Fruit fly (Drosophila melanogaster) whole organism, prepupa: ENCODE data around the gene Prosbeta4R2.

Experiments
- Eip75B ChIP-seq: fragments of 200-800 bp; sonication (Bioruptor generic); optimal IDR thresholded peaks from 3 replicates; lab custom pipeline; 2016; ENCODE audit warnings: missing biosample characterization, missing genetic modification characterization
- fkh ChIP-seq: fragments of 200-800 bp; sonication (Bioruptor generic); optimal IDR thresholded peaks from 3 replicates; lab custom pipeline; 2017; ENCODE audit warnings: missing biosample characterization, mild to moderate bottlenecking, missing genetic modification characterization, moderate library complexity
- svp ChIP-seq: fragments of 200-800 bp; sonication (Bioruptor generic); peaks from one replicate; lab custom pipeline; 2016; ENCODE audit warnings: missing biosample characterization, missing genetic modification characterization
- vri ChIP-seq: fragments of 200-800 bp; sonication (Bioruptor generic); optimal IDR thresholded peaks from 3 replicates; lab custom pipeline; 2016; ENCODE audit warnings: missing biosample characterization, mild to moderate bottlenecking, missing genetic modification characterization

DNA sequence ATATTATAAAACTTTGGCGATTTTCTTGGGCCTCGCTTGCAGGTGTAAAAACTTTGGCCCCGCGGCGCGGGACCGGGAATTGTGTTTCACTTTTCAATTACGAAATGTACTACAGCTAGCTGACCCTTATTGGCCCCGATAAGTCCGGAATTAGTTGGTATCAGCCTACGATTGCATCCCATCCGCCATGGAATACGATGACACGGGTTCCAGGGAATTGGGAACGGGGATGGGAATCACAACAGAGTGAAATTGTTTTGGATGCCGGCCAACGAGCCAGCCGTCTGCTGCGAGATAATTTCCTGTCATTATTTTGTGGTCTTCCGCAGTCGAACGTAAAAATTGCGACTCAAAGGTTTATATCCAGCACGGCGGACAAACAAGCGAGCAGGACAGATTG is 26.4 kb upstream of the Prosbeta4R2 start:
- TF ChIP-seq vri (GFP tag; lab: Kevin White, UChicago) (no peak), Eip75B (no peak), svp (GFP tag; lab: Kevin White, UChicago) (no peak), fkh (GFP tag; lab: Kevin White, UChicago) (no peak)
